Worm (Caenorhabditis elegans): ENCODE data around the gene F28A12.3.

The F28A12.3 gene

DNA sequence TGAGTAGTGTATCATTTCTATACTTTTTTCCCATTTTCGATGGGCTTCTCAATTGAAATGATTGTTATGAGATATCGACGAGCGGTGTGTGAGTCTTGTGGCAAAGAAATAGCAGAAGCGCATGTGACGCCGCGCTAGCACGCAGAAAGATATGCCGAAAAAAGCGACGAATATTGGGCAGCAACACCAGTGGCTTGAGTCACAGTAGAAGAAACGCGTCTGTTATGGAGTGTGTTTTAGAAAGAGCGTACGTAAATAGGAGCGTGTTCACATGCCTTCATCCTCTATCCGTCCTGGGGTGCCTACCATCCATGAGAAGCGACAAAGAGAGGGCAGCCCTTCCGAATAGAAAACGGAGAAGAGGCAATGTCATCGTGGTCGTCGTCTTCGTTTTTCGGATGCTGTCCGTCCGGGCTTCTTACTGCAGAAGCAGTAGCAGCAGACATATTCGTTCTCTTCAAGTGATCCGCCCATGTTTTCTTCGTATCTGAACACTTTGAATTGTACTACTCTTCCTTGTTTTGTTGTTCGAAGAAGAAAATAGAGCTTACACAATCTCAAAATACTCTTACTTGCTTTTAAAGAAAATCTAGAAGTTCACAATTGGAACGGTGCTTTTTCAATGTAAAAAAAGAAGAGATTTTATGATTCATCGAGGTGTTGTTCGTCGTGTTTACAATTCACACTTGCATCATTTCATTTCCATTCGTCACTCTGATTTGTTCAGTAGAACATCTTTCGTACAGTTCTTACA, 31.2 kb downstream of the F28A12.3 start:
- TF ChIP-seq F13H6.1 (tag; optimal IDR thresholded peaks at IDR 0.05) (peak; percentile 10), snpc-4 (tag; optimal IDR thresholded peaks at IDR 0.05) (no peak), unc-62 (GFP tag; optimal IDR thresholded peaks at IDR 0.05) (no peak), ZK546.5 (tag; optimal IDR thresholded peaks at IDR 0.05) (no peak), sma-3 (GFP tag; optimal IDR thresholded peaks at IDR 0.05) (no peak), ceh-16 (tag; optimal IDR thresholded peaks at IDR 0.05) (no peak), unc-39 (tag; optimal IDR thresholded peaks at IDR 0.05) (no peak), mdl-1 (tag; optimal IDR thresholded peaks at IDR 0.05) (peak in 1 of 2 experiments; percentile 16), skn-1 (tag; optimal IDR thresholded peaks at IDR 0.05) (no peak), Y55F3AM.14 (GFP tag; optimal IDR thresholded peaks at IDR 0.05) (no peak), alr-1 (tag; optimal IDR thresholded peaks at IDR 0.05) (no peak), nhr-129 (tag; optimal IDR thresholded peaks at IDR 0.05) (peak; percentile 45), ztf-11 (tag; optimal IDR thresholded peaks at IDR 0.05) (no peak), elt-3 (tag; optimal IDR thresholded peaks at IDR 0.05) (no peak), gmeb-1 (tag; optimal IDR thresholded peaks at IDR 0.05) (no peak), ztf-4 (tag; optimal IDR thresholded peaks at IDR 0.05) (no peak), lin-39 (tag; optimal IDR thresholded peaks at IDR 0.05) (no peak), mbf-1 (tag; optimal IDR thresholded peaks at IDR 0.05) (no peak), egl-27 (tag; optimal IDR thresholded peaks at IDR 0.05) (no peak), sem-4 (tag; optimal IDR thresholded peaks at IDR 0.05) (no peak), lin-11 (tag; optimal IDR thresholded peaks at IDR 0.05) (no peak), nhr-25 (tag; optimal IDR thresholded peaks at IDR 0.05) (no peak), lsy-2 (tag; optimal IDR thresholded peaks at IDR 0.05) (no peak), sma-9 (GFP tag; optimal IDR thresholded peaks at IDR 0.05) (no peak), sma-9 (tag; optimal IDR thresholded peaks at IDR 0.05) (no peak), ceh-82 (tag; optimal IDR thresholded peaks at IDR 0.05) (no peak), nhr-23 (tag; optimal IDR thresholded peaks at IDR 0.05) (no peak), nhr-237 (tag; optimal IDR thresholded peaks at IDR 0.05) (no peak), nhr-12 (tag; optimal IDR thresholded peaks at IDR 0.05) (no peak), nhr-6 (tag; optimal IDR thresholded peaks at IDR 0.05) (no peak), unc-55 (GFP tag; optimal IDR thresholded peaks at IDR 0.05) (peak; percentile 17), nhr-21 (tag; optimal IDR thresholded peaks at IDR 0.05) (peak; percentile 50), nhr-77 (tag; optimal IDR thresholded peaks at IDR 0.05) (no peak), mab-5 (tag; optimal IDR thresholded peaks at IDR 0.05) (no peak), fos-1 (tag; optimal IDR thresholded peaks at IDR 0.05) (peak; percentile 7), nhr-11 (tag; optimal IDR thresholded peaks at IDR 0.05) (no peak)

DNA sequence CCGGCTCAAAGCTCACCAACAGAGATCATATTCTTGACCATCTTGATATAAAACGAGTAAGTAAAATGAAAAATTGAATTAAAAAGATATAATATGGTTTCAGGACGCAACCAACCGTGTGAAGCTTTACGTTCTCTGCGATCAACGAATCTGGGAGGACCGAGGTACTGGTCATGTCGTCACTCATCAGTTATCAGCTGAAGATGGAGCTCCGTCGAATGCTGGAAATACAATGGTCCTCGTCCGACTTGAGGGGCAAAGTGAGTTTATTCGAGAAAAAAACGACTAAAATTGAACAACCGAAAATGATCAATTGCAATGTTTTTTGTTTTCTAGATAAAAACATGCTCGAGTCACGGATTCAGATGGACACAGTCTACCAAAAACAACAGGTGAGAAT, 32.7 kb downstream of the F28A12.3 start:
- TF ChIP-seq ZK546.5 (tag; optimal IDR thresholded peaks at IDR 0.05) (no peak), F13H6.1 (tag; optimal IDR thresholded peaks at IDR 0.05) (no peak), dmd-4 (tag; optimal IDR thresholded peaks at IDR 0.05) (no peak), lin-11 (tag; optimal IDR thresholded peaks at IDR 0.05) (no peak), sma-9 (GFP tag; optimal IDR thresholded peaks at IDR 0.05) (no peak), sma-9 (tag; optimal IDR thresholded peaks at IDR 0.05) (no peak), mdl-1 (tag; optimal IDR thresholded peaks at IDR 0.05) (no peak), aly-2 (tag; optimal IDR thresholded peaks at IDR 0.05) (no peak), mab-5 (tag; optimal IDR thresholded peaks at IDR 0.05) (no peak), blmp-1 (tag; optimal IDR thresholded peaks at IDR 0.05; ENCODE audit: insufficient read depth) (no peak), nhr-23 (tag; optimal IDR thresholded peaks at IDR 0.05) (no peak), zag-1 (tag; optimal IDR thresholded peaks at IDR 0.05) (no peak), nhr-77 (tag; optimal IDR thresholded peaks at IDR 0.05) (no peak), lin-39 (tag; optimal IDR thresholded peaks at IDR 0.05) (no peak), ama-1 (optimal IDR thresholded peaks at IDR 0.05) (no peak), sma-3 (GFP tag; optimal IDR thresholded peaks at IDR 0.05) (no peak), sem-4 (tag; optimal IDR thresholded peaks at IDR 0.05) (no peak)
